Worm (Caenorhabditis elegans) whole organism, L1 larva: ENCODE measurements around the gene srj-21.

Experiments used
- ceh-82 ChIP-seq, 3 experiments: fragments of 150-350 bp in 1 of 3; sonication (generic microtip) in 2 of 3; optimal IDR thresholded peaks; 2 replicates each; lab custom pipeline; 2014 to 2017; ENCODE audit warnings: missing biosample characterization in 3 of 3, missing genetic modification characterization in 3 of 3
- ets-5 ChIP-seq: fragments of 200-800 bp; sonication (Bioruptor generic); IDR thresholded peaks from 2 replicates; pipeline ENCODE4 v1.3.6; 2022; ENCODE audit warnings: missing genetic modification characterization, missing compliant biosample characterization
- fkh-10 ChIP-seq: sonication (generic microtip); optimal IDR thresholded peaks from 2 replicates; lab custom pipeline; 2017; ENCODE audit warnings: missing biosample characterization, missing genetic modification reagents, missing genetic modification characterization
- grh-1 ChIP-seq: fragments of 200-800 bp; sonication (Bioruptor generic); IDR thresholded peaks from 2 replicates; pipeline ENCODE4 v1.3.6; 2022; ENCODE audit warnings: missing genetic modification reagents, missing genetic modification characterization, missing compliant biosample characterization
- lin-13 ChIP-seq: fragments of 150-350 bp; optimal IDR thresholded peaks from 2 replicates; lab custom pipeline; 2014; ENCODE audit warnings: missing biosample characterization, missing genetic modification reagents, missing genetic modification characterization
- pqm-1 ChIP-seq: sonication (generic microtip); optimal IDR thresholded peaks from 3 replicates; lab custom pipeline; 2017; ENCODE audit warnings: missing biosample characterization, missing genetic modification characterization
- skn-1 ChIP-seq: fragments of 150-350 bp; optimal IDR thresholded peaks from 2 replicates; lab custom pipeline; 2014; ENCODE audit warnings: missing biosample characterization, missing genetic modification characterization

- TF ChIP-seq pqm-1 (tag; lab: Kevin White, UChicago) (no peak), ceh-82 (tag; optimal IDR thresholded peaks at IDR 0.05; lab: Kevin White, UChicago) (no peak), lin-13 (GFP tag; lab: Kevin White, UChicago) (no peak), skn-1 (tag; lab: Kevin White, UChicago) (no peak), ets-5 (GFP tag; lab: Robert Waterston, UW) (no peak), fkh-10 (GFP tag; lab: Kevin White, UChicago) (no peak), grh-1 (GFP tag; lab: Robert Waterston, UW) (no peak)
Measured at ce11 chrV:10792775-10793174, 47.6 kb downstream of the srj-21 start, which contains the start of gene D1054.10.
